Worm (Caenorhabditis elegans) whole organism, late embryonic: ENCODE results near the gene sra-37.

Experiments
- C38D4.7 ChIP-seq: fragments of 200-800 bp; sonication (Bioruptor generic); optimal IDR thresholded peaks from 2 replicates; lab custom pipeline; 2018; ENCODE audit warnings: mild to moderate bottlenecking, missing genetic modification characterization, moderate library complexity, missing compliant biosample characterization
- K09A11.1 ChIP-seq: sonication (generic microtip); optimal IDR thresholded peaks from 2 replicates; lab custom pipeline; 2017; ENCODE audit warnings: antibody characterized with exemption, mild to moderate bottlenecking, missing genetic modification characterization, missing compliant biosample characterization; ENCODE audit not compliant: insufficient read depth
- T23F11.4 ChIP-seq: fragments of 200-800 bp; sonication (Bioruptor generic); optimal IDR thresholded peaks from 2 replicates; lab custom pipeline; 2018; ENCODE audit warnings: mild to moderate bottlenecking, missing genetic modification characterization, missing compliant biosample characterization
- Y22D7AL.16 ChIP-seq: sonication (generic microtip); optimal IDR thresholded peaks from 2 replicates; lab custom pipeline; 2016; ENCODE audit warnings: missing genetic modification characterization, missing compliant biosample characterization
- ahr-1 ChIP-seq: sonication (generic microtip); optimal IDR thresholded peaks from 2 replicates; lab custom pipeline; 2016; ENCODE audit warnings: missing genetic modification characterization, missing compliant biosample characterization
- ceh-14 ChIP-seq: sonication (generic microtip); optimal IDR thresholded peaks from 2 replicates; lab custom pipeline; 2016; ENCODE audit warnings: missing genotype, missing genetic modification characterization, missing compliant biosample characterization
- ceh-18 ChIP-seq: sonication (generic microtip); optimal IDR thresholded peaks from 2 replicates; lab custom pipeline; 2016; ENCODE audit warnings: missing genetic modification characterization, missing compliant biosample characterization
- ceh-19 ChIP-seq: fragments of 200-800 bp; sonication (Bioruptor generic); optimal IDR thresholded peaks from 2 replicates; lab custom pipeline; 2018; ENCODE audit warnings: mild to moderate bottlenecking, missing genetic modification characterization, missing compliant biosample characterization
- ceh-2 ChIP-seq: sonication (generic microtip); optimal IDR thresholded peaks from 2 replicates; lab custom pipeline; 2016; ENCODE audit warnings: missing genotype, missing genetic modification characterization, missing compliant biosample characterization
- ceh-22 ChIP-seq: sonication (generic microtip); optimal IDR thresholded peaks from 2 replicates; lab custom pipeline; 2017; ENCODE audit warnings: missing biosample characterization, missing genetic modification characterization
- ceh-34 ChIP-seq: sonication (generic microtip); optimal IDR thresholded peaks from 2 replicates; lab custom pipeline; 2016; ENCODE audit warnings: mild to moderate bottlenecking, missing genetic modification characterization, missing compliant biosample characterization
- ceh-48 ChIP-seq: sonication (generic microtip); optimal IDR thresholded peaks from 2 replicates; lab custom pipeline; 2016; ENCODE audit warnings: missing genetic modification characterization, inconsistent platforms, missing compliant biosample characterization
- che-1 ChIP-seq: sonication (generic microtip); optimal IDR thresholded peaks from 2 replicates; lab custom pipeline; 2016; ENCODE audit warnings: mild to moderate bottlenecking, missing genetic modification characterization, missing compliant biosample characterization
- dmd-4 ChIP-seq: sonication (generic microtip); optimal IDR thresholded peaks from 2 replicates; lab custom pipeline; 2016; ENCODE audit warnings: borderline replicate concordance, missing genetic modification characterization, missing compliant biosample characterization
- dve-1 ChIP-seq: sonication (generic microtip); optimal IDR thresholded peaks from 2 replicates; lab custom pipeline; 2017; ENCODE audit warnings: antibody characterized with exemption, mild to moderate bottlenecking, missing genetic modification characterization, missing compliant biosample characterization
- elt-2 ChIP-seq: sonication (generic microtip); optimal IDR thresholded peaks from 2 replicates; lab custom pipeline; 2016; ENCODE audit warnings: missing genetic modification reagents, missing genetic modification characterization, missing compliant biosample characterization
- ets-4 ChIP-seq: sonication (generic microtip); optimal IDR thresholded peaks from 2 replicates; lab custom pipeline; 2016; ENCODE audit warnings: missing genetic modification characterization, missing compliant biosample characterization
- fkh-6 ChIP-seq: sonication (generic microtip); optimal IDR thresholded peaks from 2 replicates; lab custom pipeline; 2016; ENCODE audit warnings: missing genetic modification characterization, missing compliant biosample characterization
- hlh-13 ChIP-seq: fragments of 200-800 bp; sonication (Bioruptor generic); optimal IDR thresholded peaks from 2 replicates; lab custom pipeline; 2018; ENCODE audit warnings: mild to moderate bottlenecking, missing genetic modification characterization, missing compliant biosample characterization
- hlh-15 ChIP-seq: sonication (generic microtip); optimal IDR thresholded peaks from 2 replicates; lab custom pipeline; 2016; ENCODE audit warnings: missing genetic modification characterization, missing compliant biosample characterization
- hlh-8 ChIP-seq: sonication (generic microtip); optimal IDR thresholded peaks from 2 replicates; lab custom pipeline; 2016; ENCODE audit warnings: missing genotype, missing genetic modification characterization, missing compliant biosample characterization
- lim-6 ChIP-seq: sonication (generic microtip); optimal IDR thresholded peaks from 2 replicates; lab custom pipeline; 2016; ENCODE audit warnings: missing genetic modification characterization, missing compliant biosample characterization
- lin-11 ChIP-seq: fragments of 200-800 bp; sonication (Bioruptor generic); optimal IDR thresholded peaks from 2 replicates; lab custom pipeline; 2018; ENCODE audit warnings: mild to moderate bottlenecking, missing genetic modification characterization, missing compliant biosample characterization
- mec-3 ChIP-seq: sonication (generic microtip); optimal IDR thresholded peaks from 2 replicates; lab custom pipeline; 2016; ENCODE audit warnings: borderline replicate concordance, missing genetic modification characterization, missing compliant biosample characterization
- nhr-232 ChIP-seq: sonication (generic microtip); optimal IDR thresholded peaks from 2 replicates; lab custom pipeline; 2016; ENCODE audit warnings: missing genetic modification characterization, missing compliant biosample characterization
- npax-4 ChIP-seq: sonication (generic microtip); optimal IDR thresholded peaks from 2 replicates; lab custom pipeline; 2016; ENCODE audit warnings: missing genetic modification characterization, missing compliant biosample characterization
- pag-3 ChIP-seq: sonication (generic microtip); optimal IDR thresholded peaks from 2 replicates; lab custom pipeline; 2016; ENCODE audit warnings: missing compliant biosample characterization, missing genetic modification characterization, borderline replicate concordance
- pat-9 ChIP-seq: fragments of 200-800 bp; sonication (Bioruptor generic); optimal IDR thresholded peaks from 2 replicates; lab custom pipeline; 2018; ENCODE audit warnings: mild to moderate bottlenecking, missing genetic modification characterization, moderate library complexity, missing compliant biosample characterization
- pha-2 ChIP-seq: sonication (generic microtip); optimal IDR thresholded peaks from 2 replicates; lab custom pipeline; 2017; ENCODE audit warnings: mild to moderate bottlenecking, missing genetic modification characterization, missing compliant biosample characterization
- pqm-1 ChIP-seq: sonication (generic microtip); optimal IDR thresholded peaks from 2 replicates; lab custom pipeline; 2016; ENCODE audit warnings: missing genetic modification characterization, missing compliant biosample characterization
- pros-1 ChIP-seq: fragments of 150-350 bp; optimal IDR thresholded peaks from 2 replicates; lab custom pipeline; 2014; ENCODE audit warnings: missing biosample characterization, missing genetic modification reagents, missing genetic modification characterization
- ref-2 ChIP-seq: sonication (generic microtip); optimal IDR thresholded peaks from 2 replicates; lab custom pipeline; 2016; ENCODE audit warnings: missing genetic modification characterization, missing compliant biosample characterization
- rnt-1 ChIP-seq: sonication (generic microtip); optimal IDR thresholded peaks from 2 replicates; lab custom pipeline; 2016; ENCODE audit warnings: missing genetic modification characterization, missing compliant biosample characterization
- sdc-2 ChIP-seq: sonication (generic microtip); optimal IDR thresholded peaks from 2 replicates; lab custom pipeline; 2016; ENCODE audit warnings: missing genotype, missing genetic modification characterization, missing compliant biosample characterization
- sox-2 ChIP-seq: fragments of 200-800 bp; sonication (Bioruptor generic); IDR thresholded peaks from 2 replicates; pipeline ENCODE4 v1.3.6; 2022; ENCODE audit warnings: missing genetic modification reagents, missing genetic modification characterization, missing compliant biosample characterization
- syd-9 ChIP-seq: sonication (generic microtip); optimal IDR thresholded peaks from 2 replicates; lab custom pipeline; 2016; ENCODE audit warnings: mild to moderate bottlenecking, missing genetic modification characterization, moderate library complexity, missing compliant biosample characterization
- tbx-2 ChIP-seq: sonication (generic microtip); optimal IDR thresholded peaks from 2 replicates; lab custom pipeline; 2016; ENCODE audit warnings: missing genetic modification characterization, missing compliant biosample characterization
- unc-3 ChIP-seq, 2 experiments: fragments of 200-800 bp in 1 of 2; sonication (Bioruptor generic) in 1 of 2; sonication (generic microtip) in 1 of 2; conservative IDR thresholded peaks in 1 of 2; optimal IDR thresholded peaks in 1 of 2; 2 replicates each; pipeline versions ENCODE4 v1.3.6 to Lab custom; 2016 to 2022; ENCODE audit warnings: missing compliant biosample characterization in 2 of 2, missing genetic modification characterization in 2 of 2, missing genetic modification reagents in 1 of 2
- unc-42 ChIP-seq: sonication (generic microtip); optimal IDR thresholded peaks from 2 replicates; lab custom pipeline; 2016; ENCODE audit warnings: missing genotype, missing genetic modification characterization, missing compliant biosample characterization
- unc-55 ChIP-seq: sonication (generic microtip); optimal IDR thresholded peaks from 2 replicates; lab custom pipeline; 2017; ENCODE audit warnings: missing biosample characterization, missing genetic modification reagents, missing genetic modification characterization
- unc-86 ChIP-seq: sonication (generic microtip); optimal IDR thresholded peaks from 2 replicates; lab custom pipeline; 2016; ENCODE audit warnings: missing genetic modification characterization, missing compliant biosample characterization
- zip-5 ChIP-seq: sonication (generic microtip); optimal IDR thresholded peaks from 2 replicates; lab custom pipeline; 2016; ENCODE audit warnings: missing genetic modification characterization, missing compliant biosample characterization
- ztf-16 ChIP-seq: sonication (generic microtip); optimal IDR thresholded peaks from 2 replicates; lab custom pipeline; 2017; ENCODE audit warnings: missing genetic modification characterization, missing compliant biosample characterization

The sra-37 gene

ce11 chrX:13873324-13873933 is 19.7 kb downstream of the sra-37 start:
- TF ChIP-seq dve-1 (tag; lab: Kevin White, UChicago) (no peak), unc-55 (peak; percentile 83), nhr-232 (tag; lab: Kevin White, UChicago) (no peak), npax-4 (tag; lab: Kevin White, UChicago) (no peak), ceh-18 (tag; lab: Kevin White, UChicago) (peak; percentile 66), ets-4 (no peak), pha-2 (no peak), syd-9 (tag; lab: Kevin White, UChicago) (no peak), elt-2 (tag; lab: Kevin White, UChicago) (no peak), ceh-14 (no peak), ceh-34 (peak; percentile 36), T23F11.4 (GFP tag; lab: Kevin White, UChicago) (no peak), sdc-2 (tag; lab: Kevin White, UChicago) (no peak), rnt-1 (tag; lab: Kevin White, UChicago) (peak; percentile 43)

- TF ChIP-seq ztf-16 (tag; lab: Kevin White, UChicago) (no peak), rnt-1 (tag; lab: Kevin White, UChicago) (no peak), sox-2 (GFP tag; lab: Robert Waterston, UW) (no peak), lin-11 (tag; lab: Kevin White, UChicago) (no peak), hlh-8 (no peak), unc-86 (tag; lab: Kevin White, UChicago) (no peak), ceh-19 (GFP tag; lab: Kevin White, UChicago) (no peak), pha-2 (no peak), pag-3 (tag; lab: Kevin White, UChicago) (no peak), K09A11.1 (tag; lab: Kevin White, UChicago) (no peak), pqm-1 (tag; lab: Kevin White, UChicago) (no peak), hlh-15 (tag; lab: Kevin White, UChicago) (no peak), fkh-6 (tag; lab: Kevin White, UChicago) (no peak), dmd-4 (tag; lab: Kevin White, UChicago) (no peak), ceh-2 (no peak), ceh-48 (tag; lab: Kevin White, UChicago) (no peak)
- TF ChIP-seq, all 69 proteins: peak for 0
These were observed 22.0 kb downstream of the sra-37 start for ce11 chrX:13871110-13871509.

ce11 chrX:13864191-13864590 is 29.0 kb downstream of the sra-37 start, which contains the start of gene M03B6.3:
TSS of gene M03B6.3 (minus strand) at chrX:13864292.
- TF ChIP-seq ahr-1 (tag; lab: Kevin White, UChicago): no peak
- no peak for TF ChIP-seq rnt-1 (tag; lab: Kevin White, UChicago)
- no peak for TF ChIP-seq Y22D7AL.16 (tag; lab: Kevin White, UChicago)
- TF ChIP-seq ceh-22: no peak
- no peak for TF ChIP-seq unc-86 (tag; lab: Kevin White, UChicago)
- no peak for TF ChIP-seq hlh-8
- TF ChIP-seq sdc-2 (tag; lab: Kevin White, UChicago): no peak
- TF ChIP-seq, all 69 proteins: peak for 0

- TF ChIP-seq unc-86 (tag; lab: Kevin White, UChicago) (no peak), pros-1 (tag; lab: Kevin White, UChicago) (no peak), T23F11.4 (GFP tag; lab: Kevin White, UChicago) (no peak), unc-42 (no peak), ref-2 (tag; lab: Kevin White, UChicago) (no peak), mec-3 (no peak), hlh-13 (GFP tag; lab: Kevin White, UChicago) (no peak), lim-6 (tag; lab: Kevin White, UChicago) (no peak), dmd-4 (tag; lab: Kevin White, UChicago) (no peak), che-1 (tag; lab: Kevin White, UChicago) (no peak), C38D4.7 (GFP tag; lab: Kevin White, UChicago) (no peak), dve-1 (tag; lab: Kevin White, UChicago) (no peak), pat-9 (tag; lab: Kevin White, UChicago) (no peak), tbx-2 (no peak), ceh-19 (GFP tag; lab: Kevin White, UChicago) (no peak), unc-3 (GFP tag; conservative IDR thresholded peaks at IDR 0.05; lab: Robert Waterston, UW) (no peak), unc-3 (tag; optimal IDR thresholded peaks at IDR 0.05; lab: Kevin White, UChicago) (no peak), fkh-6 (tag; lab: Kevin White, UChicago) (no peak), zip-5 (tag; lab: Kevin White, UChicago) (no peak), unc-55 (no peak)
These were observed 34.5 kb downstream of the sra-37 start, which contains the start of gene M03B6.4 for ce11 chrX:13858693-13859092. TSS of gene M03B6.4 (plus strand) at chrX:13858841.
